Worm (Caenorhabditis elegans) whole organism, L2 larva: ENCODE measurements around the gene pdcd-2.

Experiments used
- Y55F3AM.14 ChIP-seq: fragments of 200-800 bp; sonication (Bioruptor generic); optimal IDR thresholded peaks from 2 replicates; lab custom pipeline; 2018; ENCODE audit warnings: mild to moderate bottlenecking, missing genetic modification characterization, missing compliant biosample characterization
- aly-2 ChIP-seq: fragments of 150-350 bp; optimal IDR thresholded peaks from 2 replicates; lab custom pipeline; 2014; ENCODE audit warnings: missing biosample characterization, missing genetic modification characterization
- ama-1 ChIP-seq: fragments of 150-350 bp; optimal IDR thresholded peaks from 2 replicates; lab custom pipeline; 2018; ENCODE audit warnings: inconsistent platforms
- blmp-1 ChIP-seq: sonication (generic microtip); optimal IDR thresholded peaks from 2 replicates; lab custom pipeline; 2017; ENCODE audit warnings: missing genetic modification characterization, mild to moderate bottlenecking, missing compliant biosample characterization, antibody characterized with exemption, moderate library complexity; ENCODE audit not compliant: insufficient read depth
- ceh-16 ChIP-seq: fragments of 150-350 bp; optimal IDR thresholded peaks from 2 replicates; lab custom pipeline; 2014; ENCODE audit warnings: missing biosample characterization, missing genetic modification characterization
- crh-2 ChIP-seq: sonication (generic microtip); optimal IDR thresholded peaks from 2 replicates; lab custom pipeline; 2017; ENCODE audit warnings: missing biosample characterization, missing genetic modification characterization
- dmd-4 ChIP-seq: sonication (generic microtip); optimal IDR thresholded peaks from 2 replicates; lab custom pipeline; 2017; ENCODE audit warnings: missing biosample characterization, missing genetic modification characterization
- egl-27 ChIP-seq: sonication (generic microtip); optimal IDR thresholded peaks from 3 replicates; lab custom pipeline; 2017; ENCODE audit warnings: missing biosample characterization, missing genetic modification reagents, missing genetic modification characterization
- elt-1 ChIP-seq: fragments of 150-350 bp; optimal IDR thresholded peaks from 2 replicates; lab custom pipeline; 2014; ENCODE audit warnings: missing biosample characterization, missing genetic modification characterization
- elt-3 ChIP-seq: sonication (generic microtip); optimal IDR thresholded peaks from 2 replicates; lab custom pipeline; 2017; ENCODE audit warnings: missing biosample characterization, missing genetic modification characterization
- fos-1 ChIP-seq: fragments of 150-350 bp; optimal IDR thresholded peaks from 2 replicates; lab custom pipeline; 2014; ENCODE audit warnings: missing biosample characterization, missing genetic modification characterization
- lin-13 ChIP-seq: fragments of 150-350 bp; optimal IDR thresholded peaks from 2 replicates; lab custom pipeline; 2014; ENCODE audit warnings: missing biosample characterization, missing genetic modification reagents, missing genetic modification characterization
- lin-39 ChIP-seq: fragments of 150-350 bp; optimal IDR thresholded peaks from 2 replicates; lab custom pipeline; 2014; ENCODE audit warnings: missing biosample characterization, missing genetic modification reagents, missing genetic modification characterization
- lsy-2 ChIP-seq, 2 experiments: fragments of 150-350 bp in 1 of 2; sonication (generic microtip) in 1 of 2; optimal IDR thresholded peaks; 2 replicates each; lab custom pipeline; 2014 to 2017; ENCODE audit warnings: missing biosample characterization in 2 of 2, missing genetic modification characterization in 2 of 2
- nhr-10 ChIP-seq: sonication (generic microtip); optimal IDR thresholded peaks from 2 replicates; lab custom pipeline; 2017; ENCODE audit warnings: missing biosample characterization, missing genetic modification characterization
- nhr-11 ChIP-seq: fragments of 150-350 bp; optimal IDR thresholded peaks from 2 replicates; lab custom pipeline; 2014; ENCODE audit warnings: missing biosample characterization, missing genetic modification characterization
- nhr-12 ChIP-seq: fragments of 150-350 bp; optimal IDR thresholded peaks from 2 replicates; lab custom pipeline; 2014; ENCODE audit warnings: missing biosample characterization, missing genetic modification characterization
- nhr-129 ChIP-seq: fragments of 150-350 bp; optimal IDR thresholded peaks from 2 replicates; lab custom pipeline; 2014; ENCODE audit warnings: missing biosample characterization, missing genetic modification characterization
- nhr-21 ChIP-seq: fragments of 150-350 bp; optimal IDR thresholded peaks from 2 replicates; lab custom pipeline; 2014; ENCODE audit warnings: missing biosample characterization, missing genetic modification characterization
- nhr-237 ChIP-seq: fragments of 150-350 bp; optimal IDR thresholded peaks from 2 replicates; lab custom pipeline; 2014; ENCODE audit warnings: missing biosample characterization, missing genetic modification characterization
- nhr-25 ChIP-seq: fragments of 150-350 bp; sonication (generic microtip); optimal IDR thresholded peaks from 3 replicates; lab custom pipeline; 2014; ENCODE audit warnings: missing biosample characterization, missing genetic modification characterization
- nhr-6 ChIP-seq: fragments of 150-350 bp; optimal IDR thresholded peaks from 2 replicates; lab custom pipeline; 2014; ENCODE audit warnings: missing biosample characterization, missing genetic modification characterization
- nhr-77 ChIP-seq: fragments of 150-350 bp; optimal IDR thresholded peaks from 2 replicates; lab custom pipeline; 2014; ENCODE audit warnings: missing biosample characterization, missing genetic modification characterization
- peb-1 ChIP-seq: fragments of 150-350 bp; optimal IDR thresholded peaks from 2 replicates; lab custom pipeline; 2014; ENCODE audit warnings: missing biosample characterization, missing genetic modification characterization
- sem-4 ChIP-seq: fragments of 150-350 bp; optimal IDR thresholded peaks from 2 replicates; lab custom pipeline; 2014; ENCODE audit warnings: missing biosample characterization, missing genetic modification reagents, missing genetic modification characterization
- sma-9 ChIP-seq, 2 experiments: fragments of 150-350 bp in 1 of 2; sonication (generic microtip) in 1 of 2; optimal IDR thresholded peaks; 2 replicates each; lab custom pipeline; 2014 to 2016; ENCODE audit warnings: missing genetic modification characterization in 2 of 2, mild to moderate bottlenecking in 1 of 2, missing biosample characterization in 1 of 2, missing compliant biosample characterization in 1 of 2, missing genetic modification reagents in 1 of 2, moderate library complexity in 1 of 2
- ztf-11 ChIP-seq: sonication (generic microtip); optimal IDR thresholded peaks from 2 replicates; lab custom pipeline; 2017; ENCODE audit warnings: missing biosample characterization, missing genetic modification characterization
- ztf-4 ChIP-seq: fragments of 150-350 bp; optimal IDR thresholded peaks from 2 replicates; lab custom pipeline; 2014; ENCODE audit warnings: missing biosample characterization, missing genetic modification characterization

The pdcd-2 gene

ce11 chrIII:4456579-4456978, 38.7 kb upstream of the pdcd-2 start (continued):
- TF ChIP-seq egl-27 (no peak), nhr-11 (no peak)

- no peak for TF ChIP-seq nhr-6 (tag; lab: Kevin White, UChicago)
- TF ChIP-seq ztf-4 (tag; lab: Kevin White, UChicago) = no peak
- TF ChIP-seq blmp-1 (tag; lab: Kevin White, UChicago) = no peak
- no peak for TF ChIP-seq nhr-10
- TF ChIP-seq nhr-21 (tag; lab: Kevin White, UChicago) = no peak
- TF ChIP-seq sem-4 (tag; lab: Kevin White, UChicago) = no peak
- no peak for TF ChIP-seq aly-2
- TF ChIP-seq lin-39 (tag; lab: Kevin White, UChicago) = no peak
- no peak for TF ChIP-seq ama-1 (lab: Kevin White, UChicago)
- no peak for TF ChIP-seq nhr-12
- TF ChIP-seq elt-1 (tag; lab: Kevin White, UChicago) = no peak
- TF ChIP-seq elt-3 (tag; lab: Kevin White, UChicago) = no peak
- no peak for TF ChIP-seq dmd-4
- TF ChIP-seq peb-1 = no peak
- no peak for TF ChIP-seq ceh-16 (tag; lab: Kevin White, UChicago)
- TF ChIP-seq lin-13 (GFP tag; lab: Kevin White, UChicago) = no peak
These were observed 37.1 kb upstream of the pdcd-2 start for ce11 chrIII:4454919-4455318.

DNA sequence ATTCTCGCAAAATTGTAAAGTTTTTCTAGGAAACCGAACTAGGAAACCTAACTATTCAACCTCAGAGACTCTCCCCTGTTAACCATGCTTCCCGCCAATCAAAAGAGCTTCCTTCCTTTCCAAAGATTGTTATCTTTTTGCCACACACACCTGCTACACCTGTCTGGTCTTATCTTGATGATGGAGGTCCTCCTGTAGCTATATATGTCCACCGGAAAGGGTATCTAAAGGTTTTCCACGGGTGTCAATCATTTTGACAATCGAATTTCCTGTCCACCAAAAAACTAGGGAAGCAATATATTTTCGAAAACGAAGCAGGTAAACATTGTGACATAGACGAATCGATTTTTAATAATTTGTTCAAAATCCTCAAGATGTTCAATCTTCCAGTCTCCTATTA, 35.9 kb upstream of the pdcd-2 start:
- TF ChIP-seq lin-13 (GFP tag; lab: Kevin White, UChicago) = no peak
- TF ChIP-seq nhr-25 (tag; lab: Kevin White, UChicago) = peak; percentile 21
- peak; percentile 30 for TF ChIP-seq ceh-16 (tag; lab: Kevin White, UChicago)
- TF ChIP-seq ztf-4 (tag; lab: Kevin White, UChicago) = no peak
- TF ChIP-seq, all 48 proteins: peak for 2

DNA sequence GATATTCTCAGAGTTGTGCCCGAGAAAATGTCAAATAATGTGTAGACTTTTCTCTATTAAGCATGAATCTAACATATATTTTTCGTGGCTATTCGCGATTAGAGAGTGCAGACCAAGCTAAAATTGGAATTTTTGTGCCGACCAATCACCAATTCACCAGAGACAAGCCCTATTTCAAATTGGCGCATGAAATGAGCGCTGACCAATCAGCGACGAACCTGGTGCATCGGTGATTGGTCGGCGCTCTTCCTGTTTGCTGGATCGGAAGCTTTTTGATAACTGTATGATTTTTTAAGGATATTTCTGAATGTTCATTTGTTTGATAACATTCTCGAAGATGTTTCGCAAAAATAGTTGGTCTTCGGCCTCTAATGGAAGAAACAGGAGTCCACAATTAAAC, 35.4 kb upstream of the pdcd-2 start:
- TF ChIP-seq nhr-25 (tag; lab: Kevin White, UChicago) (no peak), Y55F3AM.14 (no peak), ztf-11 (tag; lab: Kevin White, UChicago) (no peak)

ce11 chrIII:4452749-4453148, 34.9 kb upstream of the pdcd-2 start:
- TF ChIP-seq nhr-77 (tag; lab: Kevin White, UChicago) (no peak), lsy-2 (tag; optimal IDR thresholded peaks at IDR 0.05; lab: Kevin White, UChicago) (peak in 1 of 2 experiments; percentile 32), nhr-25 (tag; lab: Kevin White, UChicago) (peak; percentile 30)

DNA sequence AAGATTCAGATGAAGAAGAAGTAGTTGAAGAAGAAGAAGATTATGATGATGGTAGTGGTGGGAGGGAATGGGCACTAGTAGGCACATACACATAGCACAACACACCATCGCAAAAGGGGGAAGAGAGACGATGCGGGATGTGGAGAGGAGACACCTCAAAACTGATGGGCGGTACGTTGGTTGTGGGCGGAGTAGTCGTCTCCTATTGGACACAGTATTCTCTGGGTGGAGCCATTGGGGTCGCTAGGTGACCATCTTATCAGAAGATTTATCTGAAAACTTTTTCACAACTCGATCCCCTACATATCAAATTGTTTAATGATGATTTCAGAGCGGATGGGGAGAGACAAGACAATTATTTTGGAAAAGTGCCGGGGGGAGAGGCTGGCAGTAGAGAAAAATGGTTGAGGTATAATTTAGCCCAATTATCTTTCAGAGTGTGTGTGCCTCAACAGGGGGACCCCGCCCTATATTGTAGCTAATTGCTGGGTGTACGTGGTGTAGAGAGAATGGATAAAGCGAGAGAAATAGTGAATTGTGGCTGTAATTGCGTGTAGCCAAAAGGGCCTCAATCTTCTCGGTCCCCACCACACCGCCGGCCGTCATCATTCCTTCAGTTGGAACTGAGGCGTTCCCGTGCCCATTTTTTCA, 33.0 kb upstream of the pdcd-2 start:
- TF ChIP-seq nhr-237 = no peak
- peak; percentile 6 for TF ChIP-seq nhr-25 (tag; lab: Kevin White, UChicago)
- TF ChIP-seq, all 48 proteins: peak for 1

ce11 chrIII:4449893-4450579, 32.2 kb upstream of the pdcd-2 start, which contains the start of gene ceh-43:
Gene ceh-43, minus strand, starts transcription at chrIII:4449943.
- TF ChIP-seq ztf-11 (tag; lab: Kevin White, UChicago) (no peak), sma-9 (GFP tag; optimal IDR thresholded peaks at IDR 0.05; lab: Kevin White, UChicago) (no peak), sma-9 (tag; optimal IDR thresholded peaks at IDR 0.05; lab: Kevin White, UChicago) (no peak), peb-1 (no peak), fos-1 (tag; lab: Kevin White, UChicago) (no peak), nhr-129 (no peak), blmp-1 (tag; lab: Kevin White, UChicago) (no peak), crh-2 (tag; lab: Kevin White, UChicago) (no peak), nhr-6 (tag; lab: Kevin White, UChicago) (no peak), ama-1 (lab: Kevin White, UChicago) (no peak), nhr-10 (no peak), lsy-2 (tag; optimal IDR thresholded peaks at IDR 0.05; lab: Kevin White, UChicago) (no peak)
